Fruit fly (Drosophila melanogaster): Measurements from ENCODE around the gene Lar.

DNA sequence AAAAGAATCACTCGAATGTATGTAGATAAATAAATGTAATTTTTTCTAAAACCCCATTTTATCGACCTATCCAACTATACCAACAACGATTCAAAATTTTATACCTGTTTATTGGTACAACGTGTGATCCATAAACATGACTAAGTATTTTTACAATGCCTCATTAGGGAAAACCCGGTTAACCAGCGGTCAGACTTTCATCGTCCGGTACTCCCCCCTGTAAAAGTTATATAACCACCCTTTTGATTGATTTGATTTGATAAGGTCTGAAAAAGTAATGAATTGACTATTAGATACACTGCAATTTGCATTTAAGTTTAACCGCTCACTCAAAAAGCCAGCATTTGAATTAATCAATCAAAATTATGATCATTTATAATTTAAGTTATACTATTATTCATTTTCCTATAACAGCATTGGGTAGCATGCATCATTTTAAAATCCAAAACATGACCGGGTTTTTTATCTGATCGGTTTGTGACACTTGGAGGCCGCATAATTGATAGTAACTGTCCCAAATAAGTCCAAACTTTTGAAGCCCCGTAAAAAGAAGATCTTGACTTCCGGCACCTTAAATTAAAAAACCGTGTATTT lies 19.0 kb upstream of the Lar start:
- no peak for TF ChIP-seq CTCF (optimal IDR thresholded peaks at IDR 0.05)
- no peak for TF ChIP-seq CG8478 (optimal IDR thresholded peaks at IDR 0.05)
